Fruit fly (Drosophila melanogaster): ENCODE results near the gene CG13995.

Gene CG13995

dm6 chr2L:6019352-6020131 is 34.6 kb upstream of the CG13995 start, which contains the start of gene H2.0:
Gene H2.0 (minus strand): TSS chr2L:6019402.
- no peak for TF ChIP-seq Dfd (GFP tag; optimal IDR thresholded peaks at IDR 0.05)
- TF ChIP-seq Jra (GFP tag; optimal IDR thresholded peaks at IDR 0.05) = no peak
- peak; percentile 48 for TF ChIP-seq woc (GFP tag; optimal IDR thresholded peaks at IDR 0.05)
- TF ChIP-seq foxo (GFP tag; optimal IDR thresholded peaks at IDR 0.05) = no peak
- TF ChIP-seq dsf (GFP tag; optimal IDR thresholded peaks at IDR 0.05; ENCODE audit: borderline replicate concordance) = no peak
- TF ChIP-seq Abd-B (GFP tag; optimal IDR thresholded peaks at IDR 0.05) = no peak
- TF ChIP-seq usp (GFP tag; optimal IDR thresholded peaks at IDR 0.05) = no peak
- TF ChIP-seq psq (GFP tag; optimal IDR thresholded peaks at IDR 0.05) = peak; percentile 25
- TF ChIP-seq HLH106 (tag; optimal IDR thresholded peaks at IDR 0.05) = peak; percentile 50
- TF ChIP-seq fru (GFP tag; optimal IDR thresholded peaks at IDR 0.05) = peak; percentile 52
- no peak for TF ChIP-seq CrebA (GFP tag; optimal IDR thresholded peaks at IDR 0.05; ENCODE audit: borderline replicate concordance)
- peak; percentile 72 for TF ChIP-seq h (GFP tag; optimal IDR thresholded peaks at IDR 0.05)
- no peak for TF ChIP-seq Mio (GFP tag; optimal IDR thresholded peaks at IDR 0.05)
- peak; percentile 36 for TF ChIP-seq rgr (GFP tag; optimal IDR thresholded peaks at IDR 0.05)
- no peak for TF ChIP-seq GATAd (GFP tag; optimal IDR thresholded peaks at IDR 0.05)
- peak; percentile 39 for TF ChIP-seq Dif (GFP tag; optimal IDR thresholded peaks at IDR 0.05; ENCODE audit: partially characterized antibody)
- TF ChIP-seq CG9705 (GFP tag; optimal IDR thresholded peaks at IDR 0.05) = no peak
- no peak for TF ChIP-seq sage (GFP tag; optimal IDR thresholded peaks at IDR 0.05)
- no peak for TF ChIP-seq sv (GFP tag; optimal IDR thresholded peaks at IDR 0.05)
- TF ChIP-seq lola (GFP tag; optimal IDR thresholded peaks at IDR 0.05) = no peak
- TF ChIP-seq Rel (GFP tag; optimal IDR thresholded peaks at IDR 0.05) = no peak
- TF ChIP-seq Rel (tag; optimal IDR thresholded peaks at IDR 0.05) = no peak
- TF ChIP-seq CG32264 (GFP tag; optimal IDR thresholded peaks at IDR 0.05) = no peak
- TF ChIP-seq dl (GFP tag; optimal IDR thresholded peaks at IDR 0.05; ENCODE audit: insufficient read depth in 1 of 2, partially characterized antibody in 2 of 2) = no peak
- TF ChIP-seq pan (optimal IDR thresholded peaks at IDR 0.05) = no peak
- peak; percentile 26 for TF ChIP-seq dmrt93B (GFP tag; optimal IDR thresholded peaks at IDR 0.05)
- TF ChIP-seq jim (GFP tag; optimal IDR thresholded peaks at IDR 0.05) = no peak
- no peak for TF ChIP-seq Vsx2 (GFP tag; optimal IDR thresholded peaks at IDR 0.05; ENCODE audit: partially characterized antibody)
- no peak for TF ChIP-seq Hr83 (GFP tag; optimal IDR thresholded peaks at IDR 0.05; ENCODE audit: poor library complexity, severe bottlenecking)
- no peak for TF ChIP-seq N (GFP tag; optimal IDR thresholded peaks at IDR 0.05)
- no peak for TF ChIP-seq Hr78 (GFP tag; optimal IDR thresholded peaks at IDR 0.05)
- no peak for TF ChIP-seq Myc (optimal IDR thresholded peaks at IDR 0.05)
- no peak for TF ChIP-seq tai (GFP tag; optimal IDR thresholded peaks at IDR 0.05)
- no peak for TF ChIP-seq brk (GFP tag; optimal IDR thresholded peaks at IDR 0.05)
- peak; percentile 47 for TF ChIP-seq ey (GFP tag; optimal IDR thresholded peaks at IDR 0.05)
- TF ChIP-seq Sp1 (GFP tag; optimal IDR thresholded peaks at IDR 0.05) = peak; percentile 61
- TF ChIP-seq Hnf4 (GFP tag; optimal IDR thresholded peaks at IDR 0.05) = no peak
- TF ChIP-seq OdsH (GFP tag; optimal IDR thresholded peaks at IDR 0.05) = peak; percentile 56
- TF ChIP-seq br (GFP tag; optimal IDR thresholded peaks at IDR 0.05) = peak; percentile 52

- TF ChIP-seq Jra (GFP tag; optimal IDR thresholded peaks at IDR 0.05) (no peak), CG32264 (GFP tag; optimal IDR thresholded peaks at IDR 0.05) (no peak), Dif (GFP tag; optimal IDR thresholded peaks at IDR 0.05; ENCODE audit: partially characterized antibody) (no peak), h (GFP tag; optimal IDR thresholded peaks at IDR 0.05) (no peak)
Observed at dm6 chr2L:6020535-6020934, 33.6 kb upstream of the CG13995 start, which contains the start of gene CG13996. Gene CG13996 (plus strand): TSS chr2L:6020835.

Measured in whole organism, wandering third instar larva.